Fruit fly (Drosophila melanogaster) whole organism, adult: Measurements from ENCODE around the gene Moca-cyp.

Experiments
- CG11617 ChIP-seq: fragments of 200-800 bp; sonication (Bioruptor generic); optimal IDR thresholded peaks from 2 replicates; lab custom pipeline; 2017; ENCODE audit warnings: mild to moderate bottlenecking, missing biosample characterization, missing genetic modification reagents, missing genetic modification characterization
- CG12768 ChIP-seq: fragments of 200-800 bp; sonication (Bioruptor generic); optimal IDR thresholded peaks from 2 replicates; lab custom pipeline; 2017; ENCODE audit warnings: missing biosample characterization, missing genetic modification characterization, mild to moderate bottlenecking, moderate library complexity, missing genetic modification reagents
- CG14711 ChIP-seq: fragments of 200-800 bp; sonication (Bioruptor generic); optimal IDR thresholded peaks from 2 replicates; lab custom pipeline; 2018; ENCODE audit warnings: missing biosample characterization, mild to moderate bottlenecking, missing genetic modification characterization, moderate library complexity
- CG1620 ChIP-seq: fragments of 200-800 bp; sonication (Bioruptor generic); optimal IDR thresholded peaks from 2 replicates; lab custom pipeline; 2016; ENCODE audit warnings: missing biosample characterization, missing genetic modification characterization
- CG33017 ChIP-seq: fragments of 200-800 bp; sonication (Bioruptor generic); optimal IDR thresholded peaks from 2 replicates; lab custom pipeline; 2018; ENCODE audit warnings: missing biosample characterization, mild to moderate bottlenecking, missing genetic modification characterization, moderate library complexity
- CG5204 ChIP-seq: fragments of 200-800 bp; sonication (Bioruptor generic); optimal IDR thresholded peaks from 2 replicates; lab custom pipeline; 2016; ENCODE audit warnings: missing biosample characterization, missing genetic modification characterization
- CG7045 ChIP-seq: fragments of 200-800 bp; sonication (Bioruptor generic); optimal IDR thresholded peaks from 2 replicates; lab custom pipeline; 2017; ENCODE audit warnings: missing biosample characterization, mild to moderate bottlenecking, missing genetic modification characterization
- CG7101 ChIP-seq: fragments of 200-800 bp; sonication (Bioruptor generic); optimal IDR thresholded peaks from 2 replicates; lab custom pipeline; 2018; ENCODE audit warnings: missing biosample characterization, mild to moderate bottlenecking, missing genetic modification characterization, moderate library complexity
- Clk ChIP-seq: fragments of 200-800 bp; sonication (Bioruptor generic); optimal IDR thresholded peaks from 2 replicates; lab custom pipeline; 2017; ENCODE audit warnings: missing biosample characterization, missing genetic modification characterization
- Crg-1 ChIP-seq: fragments of 200-800 bp; sonication (Bioruptor generic); optimal IDR thresholded peaks from 2 replicates; lab custom pipeline; 2016; ENCODE audit warnings: missing biosample characterization, missing genetic modification characterization
- Hr96 ChIP-seq: fragments of 200-800 bp; sonication (Bioruptor generic); optimal IDR thresholded peaks from 2 replicates; lab custom pipeline; 2016; ENCODE audit warnings: missing biosample characterization, missing genetic modification characterization
- Mnt ChIP-seq: fragments of 200-800 bp; sonication (Bioruptor generic); optimal IDR thresholded peaks from 2 replicates; lab custom pipeline; 2016; ENCODE audit warnings: missing biosample characterization, mild to moderate bottlenecking, missing genetic modification characterization
- bab1 ChIP-seq: fragments of 200-800 bp; sonication (Bioruptor generic); optimal IDR thresholded peaks from 3 replicates; lab custom pipeline; 2019; ENCODE audit warnings: missing biosample characterization, mild to moderate bottlenecking, missing genetic modification characterization, moderate library complexity
- cic ChIP-seq: fragments of 200-800 bp; sonication (Bioruptor generic); optimal IDR thresholded peaks from 2 replicates; lab custom pipeline; 2017; ENCODE audit warnings: missing biosample characterization, mild to moderate bottlenecking, missing genetic modification characterization, moderate library complexity
- cnc ChIP-seq, 2 experiments: fragments of >200 bp; optimal IDR thresholded peaks; 2 replicates each; lab custom pipeline; 2017
- kay ChIP-seq: fragments of 200-800 bp; sonication (Bioruptor generic); peaks from one replicate; lab custom pipeline; 2016; ENCODE audit warnings: missing biosample characterization, missing genetic modification characterization, borderline replicate concordance
- ovo ChIP-seq: fragments of 200-800 bp; sonication (Bioruptor generic); optimal IDR thresholded peaks from 2 replicates; lab custom pipeline; 2016; ENCODE audit warnings: missing biosample characterization, missing genetic modification characterization
- pad ChIP-seq: fragments of 200-800 bp; sonication (Bioruptor generic); optimal IDR thresholded peaks from 3 replicates; lab custom pipeline; 2017; ENCODE audit warnings: missing biosample characterization, missing genetic modification characterization, mild to moderate bottlenecking, moderate library complexity, missing genetic modification reagents
- tj ChIP-seq: fragments of 200-800 bp; sonication (Bioruptor generic); optimal IDR thresholded peaks from 3 replicates; lab custom pipeline; 2017; ENCODE audit warnings: missing biosample characterization, mild to moderate bottlenecking, missing genetic modification characterization, moderate library complexity
- toe ChIP-seq: fragments of 200-800 bp; sonication (Bioruptor generic); optimal IDR thresholded peaks from 2 replicates; lab custom pipeline; 2016; ENCODE audit warnings: missing biosample characterization, missing genetic modification characterization

Moca-cyp gene

dm6 chr3R:28330266-28331125 lies 9.6 kb upstream of the Moca-cyp start:
- TF ChIP-seq toe (no peak), Clk (GFP tag; lab: Kevin White, UChicago) (no peak), CG14711 (tag; lab: Kevin White, UChicago) (no peak), cnc (optimal IDR thresholded peaks at IDR 0.05; lab: Kevin White, UChicago) (no peak), tj (GFP tag; lab: Kevin White, UChicago) (peak; percentile 91), Mnt (GFP tag; lab: Kevin White, UChicago) (peak; percentile 87), kay (GFP tag; lab: Kevin White, UChicago) (peak; percentile 78), CG12768 (no peak), CG7045 (no peak), CG5204 (GFP tag; lab: Kevin White, UChicago) (no peak), Crg-1 (GFP tag; lab: Kevin White, UChicago) (no peak), cic (GFP tag; lab: Kevin White, UChicago) (peak; percentile 40), CG33017 (tag; lab: Kevin White, UChicago) (no peak), bab1 (no peak), Hr96 (GFP tag; lab: Kevin White, UChicago) (no peak), pad (GFP tag; lab: Kevin White, UChicago) (no peak), CG1620 (GFP tag; lab: Kevin White, UChicago) (no peak), CG11617 (no peak), ovo (GFP tag; lab: Kevin White, UChicago) (no peak)

- TF ChIP-seq Mnt (GFP tag; lab: Kevin White, UChicago): peak; percentile 36
- TF ChIP-seq CG14711 (tag; lab: Kevin White, UChicago): no peak
These were observed 9.0 kb upstream of the Moca-cyp start for dm6 chr3R:28331126-28331490.

- TF ChIP-seq CG7045 (peak; percentile 53), Clk (GFP tag; lab: Kevin White, UChicago) (peak; percentile 24), CG5204 (GFP tag; lab: Kevin White, UChicago) (peak; percentile 25), CG14711 (tag; lab: Kevin White, UChicago) (peak; percentile 39), Crg-1 (GFP tag; lab: Kevin White, UChicago) (no peak), CG11617 (peak; percentile 24), Mnt (GFP tag; lab: Kevin White, UChicago) (no peak), CG12768 (peak; percentile 25), CG7101 (tag; lab: Kevin White, UChicago) (peak; percentile 26), CG33017 (tag; lab: Kevin White, UChicago) (no peak), cic (GFP tag; lab: Kevin White, UChicago) (peak; percentile 7)
These were observed 7.9 kb upstream of the Moca-cyp start for dm6 chr3R:28332137-28332671.

DNA sequence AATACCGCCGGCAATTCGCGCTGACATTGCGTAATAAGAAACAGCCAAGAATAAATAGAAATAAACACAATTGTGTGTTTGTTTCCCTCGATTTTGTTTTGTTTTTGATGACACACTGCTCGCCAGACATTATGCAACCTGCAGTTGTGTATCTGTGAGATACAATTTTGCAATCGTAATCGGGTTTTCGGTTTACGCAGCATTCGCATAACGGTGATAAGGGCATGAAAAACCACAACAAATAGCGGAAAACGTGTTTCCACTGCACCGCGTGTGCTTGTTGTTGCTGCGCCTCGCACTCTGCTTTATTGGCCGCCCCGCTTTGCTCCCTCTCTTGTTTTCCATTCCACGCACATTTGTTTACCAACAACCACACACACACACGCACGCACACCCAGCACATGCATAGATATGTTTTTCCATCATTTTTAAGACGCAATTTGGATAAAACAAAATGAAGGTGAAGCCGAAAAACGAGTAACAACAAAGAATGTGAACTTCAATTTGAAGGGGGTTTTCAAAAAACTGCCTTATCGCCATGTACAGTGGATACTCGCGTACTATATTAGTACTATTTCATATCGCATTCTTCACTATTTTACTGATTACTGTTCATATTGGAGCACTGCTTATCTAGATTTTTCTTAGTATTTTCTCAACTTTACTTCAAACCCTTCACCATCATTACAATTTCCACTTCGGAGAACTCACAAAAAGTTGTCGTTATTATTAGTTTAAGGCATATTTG lies 7.3 kb upstream of the Moca-cyp start:
- TF ChIP-seq Mnt (GFP tag; lab: Kevin White, UChicago) (peak; percentile 33), ovo (GFP tag; lab: Kevin White, UChicago) (no peak), CG33017 (tag; lab: Kevin White, UChicago) (no peak), tj (GFP tag; lab: Kevin White, UChicago) (peak; percentile 99), Hr96 (GFP tag; lab: Kevin White, UChicago) (no peak), bab1 (no peak), cnc (optimal IDR thresholded peaks at IDR 0.05; lab: Kevin White, UChicago) (no peak), cic (GFP tag; lab: Kevin White, UChicago) (no peak)

dm6 chr3R:28335462-28335998 lies 4.6 kb upstream of the Moca-cyp start:
- TF ChIP-seq bab1: peak; percentile 74
- peak; percentile 90 for TF ChIP-seq CG5204 (GFP tag; lab: Kevin White, UChicago)
- TF ChIP-seq Hr96 (GFP tag; lab: Kevin White, UChicago): peak; percentile 90
- peak; percentile 77 for TF ChIP-seq CG7101 (tag; lab: Kevin White, UChicago)
- peak; percentile 69 for TF ChIP-seq pad (GFP tag; lab: Kevin White, UChicago)
- peak; percentile 75 for TF ChIP-seq tj (GFP tag; lab: Kevin White, UChicago)
- peak; percentile 79 for TF ChIP-seq Clk (GFP tag; lab: Kevin White, UChicago)
- peak; percentile 76 for TF ChIP-seq cic (GFP tag; lab: Kevin White, UChicago)
- TF ChIP-seq CG7045: peak; percentile 85
- peak; percentile 69 for TF ChIP-seq Crg-1 (GFP tag; lab: Kevin White, UChicago)
- TF ChIP-seq CG33017 (tag; lab: Kevin White, UChicago): peak; percentile 64
- TF ChIP-seq kay (GFP tag; lab: Kevin White, UChicago): no peak
- peak; percentile 89 for TF ChIP-seq Mnt (GFP tag; lab: Kevin White, UChicago)
- peak; percentile 87 for TF ChIP-seq CG1620 (GFP tag; lab: Kevin White, UChicago)
- peak; percentile 92 for TF ChIP-seq toe
- TF ChIP-seq CG14711 (tag; lab: Kevin White, UChicago): peak; percentile 54
- TF ChIP-seq CG11617: peak; percentile 83
- TF ChIP-seq ovo (GFP tag; lab: Kevin White, UChicago): peak; percentile 88
- peak; percentile 86 for TF ChIP-seq CG12768
- no peak for TF ChIP-seq cnc (optimal IDR thresholded peaks at IDR 0.05; lab: Kevin White, UChicago)
